Worm (Caenorhabditis elegans) whole organism, L2 larva: Measurements from ENCODE around the gene pek-1.
A peak's percentile ranks its signal among the peaks of the same experiment; 100 is the strongest.

Source experiments
- C34F6.9 ChIP-seq: fragments of 150-350 bp; optimal IDR thresholded peaks from 2 replicates; lab custom pipeline; 2014; ENCODE audit warnings: missing biosample characterization, missing genetic modification characterization
- F13H6.1 ChIP-seq: sonication (generic microtip); optimal IDR thresholded peaks from 2 replicates; lab custom pipeline; 2016; ENCODE audit warnings: missing genetic modification characterization, missing compliant biosample characterization
- Y55F3AM.14 ChIP-seq: fragments of 200-800 bp; sonication (Bioruptor generic); optimal IDR thresholded peaks from 2 replicates; lab custom pipeline; 2018; ENCODE audit warnings: mild to moderate bottlenecking, missing genetic modification characterization, missing compliant biosample characterization
- alr-1 ChIP-seq: fragments of 150-350 bp; optimal IDR thresholded peaks from 2 replicates; lab custom pipeline; 2014; ENCODE audit warnings: missing biosample characterization, missing genetic modification characterization
- aly-2 ChIP-seq: fragments of 150-350 bp; optimal IDR thresholded peaks from 2 replicates; lab custom pipeline; 2014; ENCODE audit warnings: missing biosample characterization, missing genetic modification characterization
- blmp-1 ChIP-seq: sonication (generic microtip); optimal IDR thresholded peaks from 2 replicates; lab custom pipeline; 2017; ENCODE audit warnings: missing genetic modification characterization, mild to moderate bottlenecking, missing compliant biosample characterization, antibody characterized with exemption, moderate library complexity; ENCODE audit not compliant: insufficient read depth
- ceh-16 ChIP-seq: fragments of 150-350 bp; optimal IDR thresholded peaks from 2 replicates; lab custom pipeline; 2014; ENCODE audit warnings: missing biosample characterization, missing genetic modification characterization
- ceh-82 ChIP-seq: fragments of 150-350 bp; optimal IDR thresholded peaks from 2 replicates; lab custom pipeline; 2014; ENCODE audit warnings: missing biosample characterization, missing genetic modification characterization
- crh-2 ChIP-seq: sonication (generic microtip); optimal IDR thresholded peaks from 2 replicates; lab custom pipeline; 2017; ENCODE audit warnings: missing biosample characterization, missing genetic modification characterization
- dmd-4 ChIP-seq: sonication (generic microtip); optimal IDR thresholded peaks from 2 replicates; lab custom pipeline; 2017; ENCODE audit warnings: missing biosample characterization, missing genetic modification characterization
- fos-1 ChIP-seq: fragments of 150-350 bp; optimal IDR thresholded peaks from 2 replicates; lab custom pipeline; 2014; ENCODE audit warnings: missing biosample characterization, missing genetic modification characterization
- lin-11 ChIP-seq: fragments of 150-350 bp; sonication (generic microtip); optimal IDR thresholded peaks from 2 replicates; lab custom pipeline; 2014; ENCODE audit warnings: missing biosample characterization, missing genetic modification characterization, inconsistent platforms, mixed read lengths
- lin-13 ChIP-seq: fragments of 150-350 bp; optimal IDR thresholded peaks from 2 replicates; lab custom pipeline; 2014; ENCODE audit warnings: missing biosample characterization, missing genetic modification reagents, missing genetic modification characterization
- lsy-2 ChIP-seq, 2 experiments: fragments of 150-350 bp in 1 of 2; sonication (generic microtip) in 1 of 2; optimal IDR thresholded peaks; 2 replicates each; lab custom pipeline; 2014 to 2017; ENCODE audit warnings: missing biosample characterization in 2 of 2, missing genetic modification characterization in 2 of 2
- mdl-1 ChIP-seq, 2 experiments: fragments of 150-350 bp in 1 of 2; sonication (generic microtip) in 1 of 2; optimal IDR thresholded peaks; 2 replicates each; lab custom pipeline; 2017; ENCODE audit warnings: missing biosample characterization in 2 of 2, missing genetic modification characterization in 2 of 2
- nhr-10 ChIP-seq: sonication (generic microtip); optimal IDR thresholded peaks from 2 replicates; lab custom pipeline; 2017; ENCODE audit warnings: missing biosample characterization, missing genetic modification characterization
- nhr-11 ChIP-seq: fragments of 150-350 bp; optimal IDR thresholded peaks from 2 replicates; lab custom pipeline; 2014; ENCODE audit warnings: missing biosample characterization, missing genetic modification characterization
- nhr-12 ChIP-seq: fragments of 150-350 bp; optimal IDR thresholded peaks from 2 replicates; lab custom pipeline; 2014; ENCODE audit warnings: missing biosample characterization, missing genetic modification characterization
- nhr-129 ChIP-seq: fragments of 150-350 bp; optimal IDR thresholded peaks from 2 replicates; lab custom pipeline; 2014; ENCODE audit warnings: missing biosample characterization, missing genetic modification characterization
- nhr-21 ChIP-seq: fragments of 150-350 bp; optimal IDR thresholded peaks from 2 replicates; lab custom pipeline; 2014; ENCODE audit warnings: missing biosample characterization, missing genetic modification characterization
- nhr-23 ChIP-seq: fragments of 150-350 bp; optimal IDR thresholded peaks from 2 replicates; lab custom pipeline; 2014; ENCODE audit warnings: missing biosample characterization, missing genetic modification reagents, missing genetic modification characterization
- nhr-25 ChIP-seq: fragments of 150-350 bp; sonication (generic microtip); optimal IDR thresholded peaks from 3 replicates; lab custom pipeline; 2014; ENCODE audit warnings: missing biosample characterization, missing genetic modification characterization
- nhr-6 ChIP-seq: fragments of 150-350 bp; optimal IDR thresholded peaks from 2 replicates; lab custom pipeline; 2014; ENCODE audit warnings: missing biosample characterization, missing genetic modification characterization
- nhr-77 ChIP-seq: fragments of 150-350 bp; optimal IDR thresholded peaks from 2 replicates; lab custom pipeline; 2014; ENCODE audit warnings: missing biosample characterization, missing genetic modification characterization
- sem-4 ChIP-seq: fragments of 150-350 bp; optimal IDR thresholded peaks from 2 replicates; lab custom pipeline; 2014; ENCODE audit warnings: missing biosample characterization, missing genetic modification reagents, missing genetic modification characterization
- skn-1 ChIP-seq: sonication (generic microtip); optimal IDR thresholded peaks from 2 replicates; lab custom pipeline; 2017; ENCODE audit warnings: missing biosample characterization, missing genetic modification characterization
- sma-3 ChIP-seq: sonication (generic microtip); optimal IDR thresholded peaks from 2 replicates; lab custom pipeline; 2016; ENCODE audit warnings: missing genetic modification reagents, missing genetic modification characterization, missing compliant biosample characterization
- sma-9 ChIP-seq, 2 experiments: fragments of 150-350 bp in 1 of 2; sonication (generic microtip) in 1 of 2; optimal IDR thresholded peaks; 2 replicates each; lab custom pipeline; 2014 to 2016; ENCODE audit warnings: missing genetic modification characterization in 2 of 2, mild to moderate bottlenecking in 1 of 2, missing biosample characterization in 1 of 2, missing compliant biosample characterization in 1 of 2, missing genetic modification reagents in 1 of 2, moderate library complexity in 1 of 2
- unc-39 ChIP-seq: fragments of 150-350 bp; optimal IDR thresholded peaks from 2 replicates; lab custom pipeline; 2014; ENCODE audit warnings: missing biosample characterization, missing genetic modification characterization
- zag-1 ChIP-seq: fragments of 150-350 bp; optimal IDR thresholded peaks from 2 replicates; lab custom pipeline; 2014; ENCODE audit warnings: missing biosample characterization, missing genetic modification characterization
- ztf-1 ChIP-seq: fragments of 200-800 bp; sonication (Bioruptor generic); conservative IDR thresholded peaks from 2 replicates; pipeline ENCODE4 v1.3.6; 2022; ENCODE audit warnings: missing genetic modification characterization, missing compliant biosample characterization
- ztf-11 ChIP-seq: sonication (generic microtip); optimal IDR thresholded peaks from 2 replicates; lab custom pipeline; 2017; ENCODE audit warnings: missing biosample characterization, missing genetic modification characterization

pek-1 gene

DNA sequence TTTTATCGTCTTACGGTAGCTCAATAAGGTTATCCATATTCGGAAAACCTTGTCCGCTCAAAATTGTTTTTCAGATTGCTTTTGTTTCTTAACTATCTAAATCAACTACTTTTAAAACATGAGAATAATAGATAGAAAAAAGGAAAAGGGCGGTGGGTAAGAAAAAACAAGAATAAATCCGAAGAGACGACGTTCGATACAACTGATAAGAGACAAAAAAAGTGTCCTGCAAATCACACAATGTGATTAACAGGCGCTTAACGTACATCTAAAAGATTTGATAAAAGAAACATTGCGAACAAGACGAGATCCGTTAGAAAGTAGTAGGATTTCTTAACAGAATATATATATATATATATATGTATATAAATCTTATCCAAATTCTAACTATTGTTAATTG is 18.8 kb upstream of the pek-1 start, which contains the start of gene hum-4:
Gene hum-4 (minus strand): TSS at position 101 of the 400 bp plus-strand sequence.
- TF ChIP-seq F13H6.1 (tag; lab: Kevin White, UChicago), result no peak
- TF ChIP-seq lsy-2 (tag; optimal IDR thresholded peaks at IDR 0.05; lab: Kevin White, UChicago), result no peak

DNA sequence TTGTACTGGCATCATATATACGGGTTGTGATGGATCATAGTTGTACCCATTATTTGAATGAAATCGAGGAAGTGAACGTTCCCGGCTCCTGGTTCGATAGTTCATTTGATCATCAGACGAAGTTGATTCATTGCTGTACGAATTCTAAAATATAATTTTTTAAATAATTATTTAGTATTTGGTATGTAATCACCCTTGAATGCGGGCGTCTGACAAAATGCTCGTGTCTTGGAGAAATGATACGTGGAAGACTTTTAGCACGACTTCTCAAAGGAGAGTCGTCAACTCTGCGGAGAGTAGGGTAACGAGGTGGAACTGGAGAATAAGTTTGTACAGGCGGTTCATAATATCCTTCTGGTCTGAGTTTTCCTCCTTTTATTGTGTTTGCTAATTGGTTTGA is 12.9 kb upstream of the pek-1 start:
- no peak for TF ChIP-seq ztf-11 (tag; lab: Kevin White, UChicago)
- no peak for TF ChIP-seq nhr-23 (tag; lab: Kevin White, UChicago)

DNA sequence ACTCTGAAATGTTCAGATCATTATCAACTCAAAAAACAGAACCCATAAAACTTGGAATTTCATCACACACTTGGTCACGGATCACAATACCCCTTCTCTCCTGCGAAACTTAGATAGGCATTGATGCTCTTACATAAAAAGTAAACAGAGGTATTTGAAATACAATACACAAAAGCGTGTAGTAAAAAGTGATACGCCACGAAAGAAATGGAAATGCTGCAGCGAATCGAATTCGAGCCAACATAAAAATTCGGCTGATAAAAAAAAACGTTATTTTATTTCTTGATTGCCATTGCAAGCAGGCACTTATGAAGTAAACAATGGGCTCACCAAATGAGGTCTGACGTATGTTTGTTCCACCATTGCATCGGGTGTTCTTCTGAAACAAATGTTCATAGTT is 12.0 kb upstream of the pek-1 start:
- TF ChIP-seq lin-11 (tag; lab: Kevin White, UChicago), result no peak
- TF ChIP-seq fos-1 (tag; lab: Kevin White, UChicago), result peak; percentile 36
- no peak for TF ChIP-seq unc-39 (tag; lab: Kevin White, UChicago)
- TF ChIP-seq nhr-10, result no peak
- no peak for TF ChIP-seq skn-1 (tag; lab: Kevin White, UChicago)

DNA sequence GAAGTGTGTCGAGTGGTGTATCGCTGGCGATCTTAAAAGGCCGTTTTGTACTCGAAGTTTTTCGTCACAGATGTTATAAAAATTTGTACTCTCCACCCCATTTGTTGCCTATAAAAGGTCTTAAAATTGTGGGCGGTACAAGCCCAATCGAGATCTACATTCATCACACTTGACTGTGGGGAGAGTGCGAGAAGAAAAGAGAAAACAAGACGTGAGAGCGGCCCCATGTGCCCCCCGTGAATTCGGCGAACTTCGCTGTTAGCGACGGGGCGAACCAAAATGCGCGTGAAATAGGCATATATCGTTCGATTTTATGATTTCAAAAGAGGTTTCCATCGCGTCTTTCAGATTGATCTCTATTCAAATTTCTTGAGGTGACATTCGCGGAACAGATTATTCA is 5.3 kb upstream of the pek-1 start, which contains the start of gene F46C3.6:
Gene F46C3.6 (minus strand): TSS at position 87 of the 400 bp plus-strand sequence.
- no peak for TF ChIP-seq ztf-1 (GFP tag; lab: Robert Waterston, UW)
- TF ChIP-seq ztf-11 (tag; lab: Kevin White, UChicago), result no peak
- TF ChIP-seq crh-2 (tag; lab: Kevin White, UChicago), result no peak
- no peak for TF ChIP-seq nhr-21 (tag; lab: Kevin White, UChicago)
- no peak for TF ChIP-seq aly-2 (tag; lab: Kevin White, UChicago)
- no peak for TF ChIP-seq lin-13
- peak; percentile 71 for TF ChIP-seq blmp-1
- no peak for TF ChIP-seq lin-11 (tag; lab: Kevin White, UChicago)
- no peak for TF ChIP-seq mdl-1 (tag; optimal IDR thresholded peaks at IDR 0.05; lab: Kevin White, UChicago)
- peak; percentile 80 for TF ChIP-seq nhr-25 (tag; lab: Kevin White, UChicago)
- no peak for TF ChIP-seq nhr-6 (tag; lab: Kevin White, UChicago)
- TF ChIP-seq alr-1 (tag; lab: Kevin White, UChicago), result no peak
- TF ChIP-seq zag-1 (tag; lab: Kevin White, UChicago), result no peak
- TF ChIP-seq sem-4 (tag; lab: Kevin White, UChicago), result no peak
- no peak for TF ChIP-seq fos-1 (tag; lab: Kevin White, UChicago)
- TF ChIP-seq sma-9 (GFP tag; optimal IDR thresholded peaks at IDR 0.05; lab: Kevin White, UChicago), result no peak
- no peak for TF ChIP-seq sma-9 (tag; optimal IDR thresholded peaks at IDR 0.05; lab: Kevin White, UChicago)
- TF ChIP-seq C34F6.9, result no peak
- peak; percentile 79 for TF ChIP-seq sma-3 (GFP tag; lab: Kevin White, UChicago)
- no peak for TF ChIP-seq ceh-82
- TF ChIP-seq nhr-12 (tag; lab: Kevin White, UChicago), result no peak
- TF ChIP-seq nhr-129 (tag; lab: Kevin White, UChicago), result no peak

DNA sequence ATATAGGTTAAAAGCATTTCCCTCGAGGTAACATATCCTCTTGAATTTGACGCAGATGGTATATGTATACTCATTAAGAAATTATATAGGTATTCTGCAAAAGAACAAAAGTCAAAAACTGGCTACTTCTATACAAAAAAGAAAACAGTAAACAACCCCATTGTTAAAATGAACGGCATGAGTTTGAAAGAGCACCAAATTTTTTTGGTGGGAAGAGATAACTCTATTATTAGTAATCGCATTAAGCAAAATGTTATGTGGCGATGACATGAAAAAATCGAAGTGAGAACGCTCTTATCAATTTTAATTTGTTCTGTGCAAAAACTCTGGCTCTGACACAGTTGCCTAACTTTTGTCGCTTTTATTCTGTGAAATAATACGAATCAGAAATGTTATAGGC is 4.0 kb upstream of the pek-1 start, which contains the start of gene F46C3.2:
Gene F46C3.2 (minus strand): TSS at position 101 of the 400 bp plus-strand sequence.
- TF ChIP-seq fos-1 (tag; lab: Kevin White, UChicago) (peak; percentile 52), mdl-1 (tag; optimal IDR thresholded peaks at IDR 0.05; lab: Kevin White, UChicago) (no peak), unc-39 (tag; lab: Kevin White, UChicago) (no peak), ceh-16 (tag; lab: Kevin White, UChicago) (no peak), nhr-77 (no peak)

DNA sequence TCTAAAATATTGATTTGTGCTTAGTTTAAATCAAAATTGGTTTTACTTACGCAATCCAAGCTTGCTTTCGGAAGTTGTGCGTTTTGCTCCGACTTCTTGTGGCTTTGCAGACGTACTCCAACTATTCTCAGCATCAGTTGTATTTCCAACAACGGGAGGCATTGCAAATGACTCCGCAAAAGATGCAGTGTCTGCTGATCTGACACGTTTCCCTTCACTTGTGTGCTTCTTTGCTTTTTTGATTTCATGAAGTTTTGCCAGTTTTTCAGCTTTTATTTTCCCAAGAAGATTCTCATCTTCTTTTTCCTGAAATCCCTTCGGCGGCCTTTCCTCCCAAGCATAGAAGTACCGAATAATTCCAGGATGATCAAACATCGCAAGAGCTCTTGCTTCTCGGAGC is 3.0 kb downstream of the pek-1 start:
- TF ChIP-seq nhr-23 (tag; lab: Kevin White, UChicago) (no peak), unc-39 (tag; lab: Kevin White, UChicago) (no peak), dmd-4 (tag; lab: Kevin White, UChicago) (no peak), sma-9 (GFP tag; optimal IDR thresholded peaks at IDR 0.05; lab: Kevin White, UChicago) (no peak), sma-9 (tag; optimal IDR thresholded peaks at IDR 0.05; lab: Kevin White, UChicago) (no peak), sem-4 (tag; lab: Kevin White, UChicago) (no peak), nhr-11 (no peak), nhr-77 (no peak), Y55F3AM.14 (GFP tag; lab: Kevin White, UChicago) (no peak), skn-1 (tag; lab: Kevin White, UChicago) (no peak), lin-13 (no peak), zag-1 (tag; lab: Kevin White, UChicago) (no peak), blmp-1 (no peak)
- TF ChIP-seq, all 48 proteins: peak for 0
